Worm (Caenorhabditis elegans) whole organism, young adult: ENCODE data around the gene cht-2.

Experiments
- B0019.2 ChIP-seq: fragments of 200-800 bp; sonication (Bioruptor generic); conservative IDR thresholded peaks from 2 replicates; pipeline ENCODE4 v1.3.6; 2022; ENCODE audit warnings: missing genetic modification reagents, missing genetic modification characterization, missing compliant biosample characterization
- B0035.1 ChIP-seq: sonication (generic microtip); optimal IDR thresholded peaks from 2 replicates; lab custom pipeline; 2016; ENCODE audit warnings: missing genetic modification characterization, mild to moderate bottlenecking, missing compliant biosample characterization, missing genotype, missing genetic modification reagents
- C17E4.6 ChIP-seq: fragments of 200-800 bp; sonication (Bioruptor generic); IDR thresholded peaks from 2 replicates; pipeline ENCODE4 v1.3.6; 2022; ENCODE audit warnings: missing genetic modification reagents, missing genetic modification characterization, missing compliant biosample characterization
- D2030.7 ChIP-seq: fragments of 200-800 bp; sonication (Bioruptor generic); IDR thresholded peaks from 2 replicates; pipeline ENCODE4 v1.3.6; 2022; ENCODE audit warnings: missing genetic modification reagents, missing genetic modification characterization, missing compliant biosample characterization
- F22D6.2 ChIP-seq: sonication (generic microtip); optimal IDR thresholded peaks from 2 replicates; lab custom pipeline; 2016; ENCODE audit warnings: mild to moderate bottlenecking, missing genetic modification characterization, missing compliant biosample characterization
- F33H1.4 ChIP-seq: fragments of 200-800 bp; sonication (Bioruptor generic); IDR thresholded peaks from 2 replicates; pipeline ENCODE4 v1.3.6; 2022; ENCODE audit warnings: missing genetic modification reagents, missing genetic modification characterization, missing compliant biosample characterization
- F37B4.10 ChIP-seq: fragments of 200-800 bp; sonication (Bioruptor generic); IDR thresholded peaks from 2 replicates; pipeline ENCODE4 v1.3.6; 2022; ENCODE audit warnings: missing genetic modification characterization, missing compliant biosample characterization
- F49E8.2 ChIP-seq: sonication (generic microtip); optimal IDR thresholded peaks from 3 replicates; lab custom pipeline; 2017; ENCODE audit warnings: missing genetic modification characterization, mild to moderate bottlenecking, missing compliant biosample characterization, antibody characterized with exemption, moderate library complexity; ENCODE audit not compliant: insufficient read depth
- K11D2.4 ChIP-seq: fragments of 200-800 bp; sonication (Bioruptor generic); IDR thresholded peaks from 2 replicates; pipeline ENCODE4 v1.3.6; 2022; ENCODE audit warnings: missing genetic modification reagents, missing genetic modification characterization, missing compliant biosample characterization
- T07F8.4 ChIP-seq: sonication (generic microtip); optimal IDR thresholded peaks from 2 replicates; lab custom pipeline; 2016; ENCODE audit warnings: mild to moderate bottlenecking, missing genetic modification characterization, moderate library complexity, missing compliant biosample characterization
- Y56A3A.18 ChIP-seq: fragments of 200-800 bp; sonication (Bioruptor generic); IDR thresholded peaks from 2 replicates; pipeline ENCODE4 v1.3.6; 2022; ENCODE audit warnings: missing genetic modification reagents, missing genetic modification characterization, missing compliant biosample characterization
- akir-1 ChIP-seq: fragments of 200-800 bp; sonication (Bioruptor generic); optimal IDR thresholded peaks from 2 replicates; lab custom pipeline; 2018; ENCODE audit warnings: mild to moderate bottlenecking, missing genetic modification characterization, moderate library complexity, missing compliant biosample characterization
- aptf-3 ChIP-seq: fragments of 200-800 bp; sonication (Bioruptor generic); IDR thresholded peaks from 2 replicates; pipeline ENCODE4 v1.3.6; 2022; ENCODE audit warnings: missing genetic modification characterization, missing compliant biosample characterization
- athp-1 ChIP-seq: sonication (generic microtip); optimal IDR thresholded peaks from 2 replicates; lab custom pipeline; 2017; ENCODE audit warnings: mild to moderate bottlenecking, missing genetic modification characterization, missing compliant biosample characterization
- attf-3 ChIP-seq: fragments of 200-800 bp; sonication (Bioruptor generic); conservative IDR thresholded peaks from 2 replicates; pipeline ENCODE4 v1.3.6; 2022; ENCODE audit warnings: missing genetic modification reagents, missing genetic modification characterization, missing compliant biosample characterization
- attf-6 ChIP-seq: fragments of 200-800 bp; sonication (Bioruptor generic); IDR thresholded peaks from 2 replicates; pipeline ENCODE4 v1.3.6; 2022; ENCODE audit warnings: missing genetic modification reagents, missing genetic modification characterization, missing compliant biosample characterization
- ceh-100 ChIP-seq: fragments of 200-800 bp; sonication (Bioruptor generic); IDR thresholded peaks from 2 replicates; pipeline ENCODE4 v1.3.6; 2022; ENCODE audit warnings: missing genetic modification reagents, missing genetic modification characterization, missing compliant biosample characterization
- ceh-27 ChIP-seq: fragments of 200-800 bp; sonication (Bioruptor generic); optimal IDR thresholded peaks from 2 replicates; lab custom pipeline; 2018; ENCODE audit warnings: mild to moderate bottlenecking, missing genetic modification characterization, moderate library complexity, missing compliant biosample characterization
- ceh-79 ChIP-seq: sonication (generic microtip); optimal IDR thresholded peaks from 2 replicates; lab custom pipeline; 2017; ENCODE audit warnings: mild to moderate bottlenecking, missing genetic modification characterization, missing compliant biosample characterization
- ceh-91 ChIP-seq: fragments of 200-800 bp; sonication (Bioruptor generic); IDR thresholded peaks from 2 replicates; pipeline ENCODE4 v1.3.6; 2022; ENCODE audit warnings: missing genetic modification reagents, missing genetic modification characterization, missing compliant biosample characterization
- dpff-1 ChIP-seq: sonication (generic microtip); optimal IDR thresholded peaks from 2 replicates; lab custom pipeline; 2017; ENCODE audit warnings: mild to moderate bottlenecking, missing genetic modification characterization, missing compliant biosample characterization
- dpl-1 ChIP-seq: fragments of 150-350 bp; optimal IDR thresholded peaks from 2 replicates; lab custom pipeline; 2014; ENCODE audit warnings: missing biosample characterization, missing genetic modification reagents, missing genetic modification characterization
- ekl-4 ChIP-seq: fragments of 200-800 bp; sonication (Bioruptor generic); IDR thresholded peaks from 2 replicates; pipeline ENCODE4 v1.3.6; 2022; ENCODE audit warnings: missing genetic modification reagents, missing genetic modification characterization, missing compliant biosample characterization
- gei-17 ChIP-seq: fragments of 200-800 bp; sonication (Bioruptor generic); optimal IDR thresholded peaks from 2 replicates; lab custom pipeline; 2018; ENCODE audit warnings: mild to moderate bottlenecking, missing genetic modification characterization, missing compliant biosample characterization
- hmg-1.2 ChIP-seq: fragments of 200-800 bp; sonication (Bioruptor generic); IDR thresholded peaks from 2 replicates; pipeline ENCODE4 v1.3.6; 2022; ENCODE audit warnings: missing genetic modification reagents, missing genetic modification characterization, missing compliant biosample characterization
- hrde-1 ChIP-seq: sonication (generic microtip); optimal IDR thresholded peaks from 2 replicates; lab custom pipeline; 2016; ENCODE audit warnings: missing genetic modification characterization, mild to moderate bottlenecking, missing compliant biosample characterization, moderate library complexity, missing genotype, missing genetic modification reagents, borderline replicate concordance
- lag-1 ChIP-seq: fragments of 200-800 bp; sonication (Bioruptor generic); IDR thresholded peaks from 2 replicates; pipeline ENCODE4 v1.3.6; 2022; ENCODE audit warnings: missing genetic modification reagents, missing genetic modification characterization, missing compliant biosample characterization
- let-607 ChIP-seq, 2 experiments: fragments of 200-800 bp in 1 of 2; sonication (Bioruptor generic) in 1 of 2; sonication (generic microtip) in 1 of 2; optimal IDR thresholded peaks; 2 replicates each; lab custom pipeline; 2016 to 2018; ENCODE audit warnings: mild to moderate bottlenecking in 2 of 2, missing compliant biosample characterization in 2 of 2, missing genetic modification characterization in 2 of 2, moderate library complexity in 2 of 2, missing genotype in 1 of 2
- lir-1 ChIP-seq: fragments of 200-800 bp; sonication (Bioruptor generic); conservative IDR thresholded peaks from 2 replicates; pipeline ENCODE4 v1.3.6; 2022; ENCODE audit warnings: missing genetic modification reagents, missing genetic modification characterization, missing compliant biosample characterization
- madf-10 ChIP-seq: sonication (generic microtip); optimal IDR thresholded peaks from 2 replicates; lab custom pipeline; 2016; ENCODE audit warnings: mild to moderate bottlenecking, missing genetic modification characterization, missing compliant biosample characterization
- madf-3 ChIP-seq: fragments of 200-800 bp; sonication (Bioruptor generic); IDR thresholded peaks from 2 replicates; pipeline ENCODE4 v1.3.6; 2022; ENCODE audit warnings: missing genetic modification reagents, missing genetic modification characterization, missing compliant biosample characterization
- madf-6 ChIP-seq: fragments of 200-800 bp; sonication (Bioruptor generic); IDR thresholded peaks from 2 replicates; pipeline ENCODE4 v1.3.6; 2022; ENCODE audit warnings: missing genetic modification reagents, missing genetic modification characterization, missing compliant biosample characterization
- mcd-1 ChIP-seq: fragments of 200-800 bp; sonication (Bioruptor generic); IDR thresholded peaks from 2 replicates; pipeline ENCODE4 v1.3.6; 2022; ENCODE audit warnings: missing genetic modification reagents, missing genetic modification characterization, missing compliant biosample characterization
- mes-4 ChIP-seq: sonication (generic microtip); optimal IDR thresholded peaks from 2 replicates; lab custom pipeline; 2016; ENCODE audit warnings: missing genotype, missing genetic modification characterization, missing compliant biosample characterization
- nfya-1 ChIP-seq: sonication (generic microtip); optimal IDR thresholded peaks from 2 replicates; lab custom pipeline; 2017; ENCODE audit warnings: antibody characterized with exemption, missing compliant biosample characterization, missing genetic modification characterization, borderline replicate concordance; ENCODE audit not compliant: insufficient read depth
- nhr-120 ChIP-seq: fragments of 200-800 bp; sonication (Bioruptor generic); IDR thresholded peaks from 2 replicates; pipeline ENCODE4 v1.3.6; 2022; ENCODE audit warnings: missing genetic modification characterization, missing compliant biosample characterization
- nhr-27 ChIP-seq: fragments of 200-800 bp; sonication (Bioruptor generic); optimal IDR thresholded peaks from 2 replicates; lab custom pipeline; 2018; ENCODE audit warnings: mild to moderate bottlenecking, missing genetic modification characterization, moderate library complexity, missing compliant biosample characterization
- nhr-80 ChIP-seq: sonication (generic microtip); optimal IDR thresholded peaks from 2 replicates; lab custom pipeline; 2016; ENCODE audit warnings: missing genetic modification characterization, missing compliant biosample characterization
- rcor-1 ChIP-seq: fragments of 200-800 bp; sonication (Bioruptor generic); IDR thresholded peaks from 2 replicates; pipeline ENCODE4 v1.3.6; 2022; ENCODE audit warnings: missing genetic modification reagents, missing genetic modification characterization, missing compliant biosample characterization
- rec-8 ChIP-seq, 2 experiments: sonication (generic microtip); optimal IDR thresholded peaks; 2 replicates each; lab custom pipeline; 2016; ENCODE audit warnings: mild to moderate bottlenecking in 2 of 2, missing genetic modification characterization in 2 of 2, missing genetic modification reagents in 2 of 2, missing genotype in 2 of 2, missing biosample characterization in 1 of 2, missing compliant biosample characterization in 1 of 2, moderate library complexity in 1 of 2
- snpc-1.3 ChIP-seq: sonication (generic microtip); optimal IDR thresholded peaks from 2 replicates; lab custom pipeline; 2017; ENCODE audit warnings: missing genetic modification characterization, mild to moderate bottlenecking, missing compliant biosample characterization, antibody characterized with exemption, moderate library complexity, missing genotype, missing genetic modification reagents; ENCODE audit not compliant: insufficient read depth
- tbx-9 ChIP-seq: sonication (generic microtip); optimal IDR thresholded peaks from 2 replicates; lab custom pipeline; 2016; ENCODE audit warnings: borderline replicate concordance, missing genetic modification characterization, inconsistent platforms, missing compliant biosample characterization
- unc-62 ChIP-seq: fragments of 150-350 bp; optimal IDR thresholded peaks from 2 replicates; lab custom pipeline; 2014; ENCODE audit warnings: missing biosample characterization, missing genetic modification reagents, missing genetic modification characterization
- ztf-22 ChIP-seq: fragments of 200-800 bp; sonication (Bioruptor generic); optimal IDR thresholded peaks from 2 replicates; lab custom pipeline; 2018; ENCODE audit warnings: mild to moderate bottlenecking, missing genetic modification characterization, moderate library complexity, missing compliant biosample characterization
- ztf-25 ChIP-seq: fragments of 200-800 bp; sonication (Bioruptor generic); IDR thresholded peaks from 2 replicates; pipeline ENCODE4 v1.3.6; 2022; ENCODE audit warnings: missing genetic modification reagents, missing genetic modification characterization, missing compliant biosample characterization
- ztf-28 ChIP-seq: fragments of 200-800 bp; sonication (Bioruptor generic); IDR thresholded peaks from 2 replicates; pipeline ENCODE4 v1.3.6; 2022; ENCODE audit warnings: missing genetic modification reagents, missing genetic modification characterization, missing compliant biosample characterization

The cht-2 gene

ce11 chrII:8546975-8547374, 26.2 kb downstream of the cht-2 start (continued):
- TF ChIP-seq hmg-1.2 (GFP tag; lab: Robert Waterston, UW), result peak; percentile 76; the same call in 1 of the 2 replicates
- no peak for TF ChIP-seq gei-17
- TF ChIP-seq nhr-80 (tag; lab: Kevin White, UChicago), result peak; percentile 64
- peak; percentile 51 for TF ChIP-seq B0035.1 (tag; lab: Kevin White, UChicago)
- peak; percentile 29 for TF ChIP-seq dpl-1
- TF ChIP-seq lag-1 (GFP tag; lab: Robert Waterston, UW), result peak; percentile 85; the same call in 1 of the 2 replicates
- TF ChIP-seq D2030.7 (GFP tag; lab: Robert Waterston, UW), result peak; percentile 42; the same call in 1 of the 2 replicates
- 0 out of 2 replicates have a peak, but pooled peaks have one; percentile 13 for TF ChIP-seq attf-3 (GFP tag; lab: Robert Waterston, UW)
- peak; percentile 60 for TF ChIP-seq madf-10 (tag; lab: Kevin White, UChicago)
- TF ChIP-seq ztf-25, result peak; percentile 71; the same call in 1 of the 2 replicates
- TF ChIP-seq mcd-1 (GFP tag; lab: Robert Waterston, UW), result peak; percentile 72; the same call in 1 of the 2 replicates
- TF ChIP-seq unc-62 (GFP tag; lab: Kevin White, UChicago), result no peak
- TF ChIP-seq attf-6 (GFP tag; lab: Robert Waterston, UW), result no peak
- TF ChIP-seq snpc-1.3, result no peak
- TF ChIP-seq akir-1, result no peak
- TF ChIP-seq nhr-27, result peak; percentile 75
- TF ChIP-seq ekl-4 (GFP tag; lab: Robert Waterston, UW), result peak; percentile 83
- TF ChIP-seq ceh-100 (GFP tag; lab: Robert Waterston, UW), result peak; percentile 49; the same call in 1 of the 2 replicates
- TF ChIP-seq ceh-91 (GFP tag; lab: Robert Waterston, UW), result peak; percentile 48; the same call in 1 of the 2 replicates
- TF ChIP-seq rcor-1, result 0 out of 2 replicates have a peak, but pooled peaks have one; percentile 41
- peak; percentile 36; the same call in 1 of the 2 replicates for TF ChIP-seq F33H1.4 (GFP tag; lab: Robert Waterston, UW)
- TF ChIP-seq aptf-3 (GFP tag; lab: Robert Waterston, UW), result 0 out of 2 replicates have a peak, but pooled peaks have one; percentile 37
- peak; percentile 72 for TF ChIP-seq hrde-1 (tag; lab: Kevin White, UChicago)
- TF ChIP-seq ztf-22, result peak; percentile 77
- TF ChIP-seq B0019.2, result no peak
- TF ChIP-seq nhr-120 (GFP tag; lab: Robert Waterston, UW), result 0 out of 2 replicates have a peak, but pooled peaks have one; percentile 69
- no peak for TF ChIP-seq F49E8.2 (tag; lab: Kevin White, UChicago)
- no peak for TF ChIP-seq athp-1 (tag; lab: Kevin White, UChicago)
- no peak for TF ChIP-seq dpff-1 (tag; lab: Kevin White, UChicago)
- peak; percentile 48 to 93 for TF ChIP-seq rec-8 (tag; optimal IDR thresholded peaks at IDR 0.05; lab: Kevin White, UChicago)
- TF ChIP-seq madf-6 (GFP tag; lab: Robert Waterston, UW), result no peak
- peak; percentile 85 for TF ChIP-seq T07F8.4 (tag; lab: Kevin White, UChicago)
- TF ChIP-seq Y56A3A.18 (GFP tag; lab: Robert Waterston, UW), result peak; percentile 91
- peak; percentile 75 for TF ChIP-seq ceh-27 (GFP tag; lab: Kevin White, UChicago)
- no peak; the same call in 1 of the 2 replicates for TF ChIP-seq K11D2.4
- no peak for TF ChIP-seq C17E4.6
- no peak for TF ChIP-seq ztf-28
- peak; percentile 62 to 70 for TF ChIP-seq let-607 (tag; optimal IDR thresholded peaks at IDR 0.05; lab: Kevin White, UChicago)
- TF ChIP-seq tbx-9, result peak; percentile 21
- peak; percentile 32 for TF ChIP-seq ceh-79 (tag; lab: Kevin White, UChicago)
- TF ChIP-seq F22D6.2, result no peak
- TF ChIP-seq mes-4 (tag; lab: Kevin White, UChicago), result peak; percentile 89
- TF ChIP-seq madf-3, result no peak; the same call in 1 of the 2 replicates
- no peak for TF ChIP-seq nfya-1 (tag; lab: Kevin White, UChicago)
- TF ChIP-seq F37B4.10 (GFP tag; lab: Robert Waterston, UW), result 0 out of 2 replicates have a peak, but pooled peaks have one; percentile 73
- 0 out of 2 replicates have a peak, but pooled peaks have one; percentile 44 for TF ChIP-seq lir-1 (GFP tag; lab: Robert Waterston, UW)
